Fruit fly (Drosophila melanogaster): ENCODE measurements around the gene Slob.

Gene Slob

DNA sequence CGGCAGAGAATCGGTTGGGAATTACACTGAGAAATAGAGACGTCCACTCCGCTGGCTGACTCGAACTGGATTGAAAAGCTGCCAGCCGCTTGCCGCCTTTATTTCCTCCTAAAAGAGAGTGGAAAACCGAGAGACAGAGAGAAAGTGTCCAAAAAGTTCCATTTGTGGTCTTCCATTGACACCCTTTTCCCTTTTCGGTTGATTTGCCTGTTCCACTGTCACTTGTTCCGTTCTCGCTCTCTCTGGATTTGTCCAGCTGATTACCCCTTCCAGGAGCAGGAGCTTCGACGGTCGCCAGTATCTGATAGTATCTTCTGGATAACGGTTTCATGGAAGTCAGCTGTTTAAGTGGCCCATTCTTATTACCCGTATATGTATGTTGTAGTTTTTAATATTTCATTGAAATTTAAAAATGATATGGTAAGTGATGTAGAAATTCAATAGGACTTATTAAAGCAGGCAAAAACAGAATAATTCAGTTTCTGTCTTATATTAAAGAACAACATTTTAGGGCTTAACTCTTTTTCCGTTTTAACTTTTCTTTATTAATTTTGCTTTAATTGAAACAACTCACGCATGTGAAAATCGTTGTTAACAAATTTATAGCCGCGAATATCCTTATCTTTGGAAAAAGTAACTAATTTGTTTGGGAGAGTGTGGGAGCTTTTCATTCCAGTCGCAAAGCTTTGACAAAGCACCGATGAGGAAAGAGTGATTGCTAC, at the start of gene Slob:
Gene Slob (minus strand): TSS at position 51 of the 722 bp plus-strand sequence.
- TF ChIP-seq CG1620 (GFP tag; optimal IDR thresholded peaks at IDR 0.05) = no peak
- TF ChIP-seq CG7045 (GFP tag; optimal IDR thresholded peaks at IDR 0.05) = peak; percentile 22

DNA sequence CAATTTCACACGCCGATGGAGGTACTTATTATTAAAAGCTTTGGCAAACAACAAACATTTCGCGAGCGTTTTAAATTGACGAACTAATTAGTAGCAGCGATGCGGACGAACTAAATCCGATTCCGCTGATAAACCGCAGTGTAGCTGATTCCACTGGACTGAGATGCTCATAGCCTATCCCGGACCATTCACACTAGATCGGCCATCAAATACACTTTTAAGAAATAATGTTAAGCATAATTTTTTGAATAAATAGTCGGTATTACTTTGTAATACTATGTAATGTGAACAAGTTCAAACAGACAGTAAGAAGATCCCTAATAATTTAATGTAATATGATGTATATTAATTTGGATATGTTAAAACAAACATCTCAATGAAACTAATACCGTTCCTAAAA, 47.8 kb upstream of the Slob start, which contains the start of gene CG13794:
Gene CG13794 (minus strand): TSS at position 101 of the 400 bp plus-strand sequence.
- TF ChIP-seq kay (GFP tag; ENCODE audit: borderline replicate concordance) = peak; percentile 90
- peak; percentile 15 for TF ChIP-seq CG33017 (tag; optimal IDR thresholded peaks at IDR 0.05)
- TF ChIP-seq tj (GFP tag; optimal IDR thresholded peaks at IDR 0.05) = no peak
- peak; percentile 21 for TF ChIP-seq CG7101 (tag; optimal IDR thresholded peaks at IDR 0.05)

DNA sequence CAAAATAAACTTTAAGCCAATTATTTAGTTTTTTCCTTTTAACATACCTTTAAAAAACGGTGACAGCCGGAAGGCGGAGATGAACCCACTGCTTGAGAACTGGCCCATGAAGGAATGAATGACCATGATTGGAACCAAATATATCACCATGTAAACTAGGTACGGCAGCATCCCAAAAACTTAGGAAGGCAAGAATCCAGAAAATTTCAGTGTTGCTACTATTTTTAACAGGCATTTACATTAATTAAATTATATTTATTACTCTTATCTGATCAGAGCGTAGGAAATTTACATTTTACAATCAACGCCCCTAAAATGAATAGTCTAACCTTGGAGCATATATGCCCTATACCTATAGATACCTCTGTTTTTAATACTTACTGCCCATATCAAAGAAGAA, 47.2 kb upstream of the Slob start:
- peak; percentile 69 for TF ChIP-seq kay (GFP tag; ENCODE audit: borderline replicate concordance)
- no peak for TF ChIP-seq CG7101 (tag; optimal IDR thresholded peaks at IDR 0.05)
- TF ChIP-seq Hr96 (GFP tag; optimal IDR thresholded peaks at IDR 0.05) = no peak

- TF ChIP-seq Mnt (GFP tag; optimal IDR thresholded peaks at IDR 0.05) = no peak
- TF ChIP-seq Clk (GFP tag; optimal IDR thresholded peaks at IDR 0.05) = no peak
- no peak for TF ChIP-seq CG7101 (tag; optimal IDR thresholded peaks at IDR 0.05)
- TF ChIP-seq toe (GFP tag; optimal IDR thresholded peaks at IDR 0.05) = no peak
- TF ChIP-seq kay (GFP tag; ENCODE audit: borderline replicate concordance) = peak; percentile 35
Measured at dm6 chr2L:7719387-7719786, 44.5 kb upstream of the Slob start, which contains the start of gene CG13793. Gene CG13793 (minus strand): TSS chr2L:7719487.

DNA sequence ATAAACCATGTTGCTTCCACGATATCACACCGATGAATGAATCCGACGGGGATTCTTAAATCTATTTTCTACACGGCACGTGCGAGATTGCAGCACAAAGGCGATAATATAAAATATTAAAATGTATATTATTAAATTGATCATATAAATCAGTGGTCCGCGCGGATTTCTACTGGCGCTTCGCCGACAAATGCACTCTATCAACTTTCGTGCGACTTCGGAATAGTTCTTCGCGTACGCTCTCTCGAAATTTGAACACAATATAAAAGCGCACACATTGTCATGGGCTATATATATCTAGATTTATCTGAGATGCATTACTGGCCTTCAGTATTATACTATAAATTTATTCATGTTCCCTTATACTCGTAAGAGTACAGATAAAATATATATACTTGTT, 41.7 kb upstream of the Slob start, which contains the start of gene CG33296:
Gene CG33296 (minus strand): TSS at position 101 of the 400 bp plus-strand sequence.
- TF ChIP-seq kay (GFP tag; ENCODE audit: borderline replicate concordance) (no peak), Mnt (GFP tag; optimal IDR thresholded peaks at IDR 0.05) (no peak), cnc (optimal IDR thresholded peaks at IDR 0.05) (no peak), CG5204 (GFP tag; optimal IDR thresholded peaks at IDR 0.05) (no peak), cic (GFP tag; optimal IDR thresholded peaks at IDR 0.05) (no peak), ovo (GFP tag; optimal IDR thresholded peaks at IDR 0.05) (no peak), CG11617 (GFP tag; optimal IDR thresholded peaks at IDR 0.05) (no peak), Clk (GFP tag; optimal IDR thresholded peaks at IDR 0.05) (no peak), Crg-1 (GFP tag; optimal IDR thresholded peaks at IDR 0.05) (no peak), Hr96 (GFP tag; optimal IDR thresholded peaks at IDR 0.05) (no peak), CG1620 (GFP tag; optimal IDR thresholded peaks at IDR 0.05) (no peak), CG12768 (GFP tag; optimal IDR thresholded peaks at IDR 0.05) (no peak), CG33017 (tag; optimal IDR thresholded peaks at IDR 0.05) (no peak), bab1 (GFP tag; optimal IDR thresholded peaks at IDR 0.05) (no peak), pad (GFP tag; optimal IDR thresholded peaks at IDR 0.05) (no peak), toe (GFP tag; optimal IDR thresholded peaks at IDR 0.05) (no peak), CG14711 (tag; optimal IDR thresholded peaks at IDR 0.05) (no peak), CG7045 (GFP tag; optimal IDR thresholded peaks at IDR 0.05) (no peak), CG7101 (tag; optimal IDR thresholded peaks at IDR 0.05) (no peak)

DNA sequence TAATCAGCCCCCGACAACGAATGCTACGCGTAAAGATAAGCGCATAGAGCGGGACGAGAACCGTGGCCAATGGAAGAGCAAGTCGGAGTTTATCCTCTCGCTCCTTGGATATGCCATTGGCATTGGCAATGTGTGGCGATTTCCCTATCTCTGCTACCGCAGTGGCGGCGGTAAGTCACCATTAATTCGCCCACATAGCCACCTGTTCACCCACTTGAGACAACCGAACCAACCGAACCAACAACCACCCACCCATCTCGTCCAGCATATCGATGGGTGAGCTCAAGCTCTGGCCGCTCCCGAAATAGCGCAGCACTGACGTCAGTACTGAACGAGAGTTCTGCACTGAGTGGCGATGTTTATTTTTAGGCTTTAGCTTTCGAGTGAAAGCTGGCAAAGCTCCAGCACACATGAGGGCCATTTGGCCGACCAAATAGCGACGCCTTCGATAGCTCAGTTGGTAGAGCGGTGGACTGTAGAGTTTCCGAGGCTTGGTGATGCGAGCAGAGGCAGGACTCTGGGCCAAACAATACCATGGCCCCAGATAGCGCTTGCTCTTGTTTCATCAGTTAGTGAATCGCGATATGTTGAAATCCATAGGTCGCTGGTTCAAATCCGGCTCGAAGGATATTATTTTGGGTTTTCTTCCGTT, 36.3 kb upstream of the Slob start:
- TF ChIP-seq tj (GFP tag; optimal IDR thresholded peaks at IDR 0.05) (no peak), ovo (GFP tag; optimal IDR thresholded peaks at IDR 0.05) (no peak), cic (GFP tag; optimal IDR thresholded peaks at IDR 0.05) (no peak), CG7101 (tag; optimal IDR thresholded peaks at IDR 0.05) (no peak), Clk (GFP tag; optimal IDR thresholded peaks at IDR 0.05) (no peak), Hr96 (GFP tag; optimal IDR thresholded peaks at IDR 0.05) (no peak), toe (GFP tag; optimal IDR thresholded peaks at IDR 0.05) (no peak), cnc (optimal IDR thresholded peaks at IDR 0.05) (no peak), Crg-1 (GFP tag; optimal IDR thresholded peaks at IDR 0.05) (no peak), CG1620 (GFP tag; optimal IDR thresholded peaks at IDR 0.05) (no peak), CG7045 (GFP tag; optimal IDR thresholded peaks at IDR 0.05) (no peak), CG33017 (tag; optimal IDR thresholded peaks at IDR 0.05) (no peak), Mnt (GFP tag; optimal IDR thresholded peaks at IDR 0.05) (no peak), kay (GFP tag; ENCODE audit: borderline replicate concordance) (no peak), pad (GFP tag; optimal IDR thresholded peaks at IDR 0.05) (no peak), CG12768 (GFP tag; optimal IDR thresholded peaks at IDR 0.05) (no peak), CG5204 (GFP tag; optimal IDR thresholded peaks at IDR 0.05) (no peak), CG11617 (GFP tag; optimal IDR thresholded peaks at IDR 0.05) (no peak), bab1 (GFP tag; optimal IDR thresholded peaks at IDR 0.05) (no peak)

- TF ChIP-seq Crg-1 (GFP tag; optimal IDR thresholded peaks at IDR 0.05) = no peak
- TF ChIP-seq CG11617 (GFP tag; optimal IDR thresholded peaks at IDR 0.05) = no peak
- no peak for TF ChIP-seq CG14711 (tag; optimal IDR thresholded peaks at IDR 0.05)
- TF ChIP-seq pad (GFP tag; optimal IDR thresholded peaks at IDR 0.05) = no peak
- TF ChIP-seq Hr96 (GFP tag; optimal IDR thresholded peaks at IDR 0.05) = no peak
Measured at dm6 chr2L:7710580-7710979, 35.7 kb upstream of the Slob start, which contains the start of gene Ntl. Gene Ntl (plus strand): TSS chr2L:7710880.

Data from whole organism, adult.